Fruit fly (Drosophila melanogaster) whole organism, prepupa: ENCODE results near the gene hiw.

Experiments
- Blimp-1 ChIP-seq: fragments of 200-800 bp; sonication (Bioruptor generic); optimal IDR thresholded peaks from 3 replicates; lab custom pipeline; 2017; ENCODE audit warnings: missing biosample characterization, missing genetic modification characterization, mild to moderate bottlenecking, moderate library complexity, missing genetic modification reagents
- Eip78C ChIP-seq: fragments of 200-800 bp; sonication (Bioruptor generic); peaks from one replicate; lab custom pipeline; 2016; ENCODE audit warnings: missing biosample characterization, missing genetic modification characterization
- acj6 ChIP-seq: fragments of 200-800 bp; sonication (Bioruptor generic); optimal IDR thresholded peaks from 3 replicates; lab custom pipeline; 2016; ENCODE audit warnings: missing biosample characterization, missing genetic modification characterization
- salr ChIP-seq, 2 experiments: fragments of 200-800 bp; sonication (Bioruptor generic); optimal IDR thresholded peaks; 3 replicates each; lab custom pipeline; 2016 to 2018; ENCODE audit warnings: missing biosample characterization in 2 of 2, missing genetic modification characterization in 2 of 2, mild to moderate bottlenecking in 1 of 2

DNA sequence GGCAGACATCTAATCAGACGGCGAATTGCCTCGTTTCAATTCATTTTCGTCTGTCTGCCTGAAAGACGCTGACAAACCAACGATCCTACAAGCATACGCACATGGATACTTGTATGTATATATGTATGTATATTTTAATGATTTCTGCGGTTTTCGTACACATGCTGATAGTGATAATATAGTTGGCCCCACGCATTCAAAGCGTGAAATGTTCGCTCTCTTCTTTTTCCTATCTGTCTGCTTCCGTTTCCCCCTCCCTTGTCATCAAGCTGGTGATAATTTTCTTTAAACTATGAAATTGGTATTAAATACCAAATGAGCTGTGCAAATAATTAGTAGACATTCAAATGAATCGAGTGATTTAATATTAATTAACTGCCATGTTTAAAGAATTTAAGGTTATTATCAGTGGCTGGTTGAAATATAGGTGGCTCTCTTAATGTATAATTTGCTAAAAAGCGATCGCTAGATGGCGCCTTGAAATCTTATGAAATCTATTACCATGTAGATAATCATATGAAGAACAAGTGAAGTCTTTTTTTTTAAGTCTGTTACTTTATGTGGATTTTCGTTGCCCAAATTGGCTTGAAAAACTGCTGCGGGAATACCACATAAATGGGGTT is 17.7 kb upstream of the hiw start, which contains the start of gene CG33177:
- no peak for TF ChIP-seq Blimp-1 (GFP tag; lab: Kevin White, UChicago)
- peak; percentile 45 for TF ChIP-seq Eip78C (GFP tag; lab: Kevin White, UChicago)
- TF ChIP-seq salr (GFP tag; optimal IDR thresholded peaks at IDR 0.05; lab: Kevin White, UChicago): no peak
- TF ChIP-seq acj6 (GFP tag; lab: Kevin White, UChicago): no peak
